Fruit fly (Drosophila melanogaster) S2 (cell line): ENCODE results near the gene CG4968.

Experiments
- CG8478 ChIP-seq: fragments of >200 bp; optimal IDR thresholded peaks from 2 replicates; lab custom pipeline; 2018
- CTCF ChIP-seq, 2 experiments: fragments of >200 bp; optimal IDR thresholded peaks; 2 replicates each; lab custom pipeline; 2018

The CG4968 gene

dm6 chr2L:10311822-10312221 lies 5.1 kb downstream of the CG4968 start:
- TF ChIP-seq CTCF (optimal IDR thresholded peaks at IDR 0.05; lab: Kevin White, UChicago) (peak in 1 of 2 experiments; percentile 6), CG8478 (lab: Kevin White, UChicago) (no peak)

DNA sequence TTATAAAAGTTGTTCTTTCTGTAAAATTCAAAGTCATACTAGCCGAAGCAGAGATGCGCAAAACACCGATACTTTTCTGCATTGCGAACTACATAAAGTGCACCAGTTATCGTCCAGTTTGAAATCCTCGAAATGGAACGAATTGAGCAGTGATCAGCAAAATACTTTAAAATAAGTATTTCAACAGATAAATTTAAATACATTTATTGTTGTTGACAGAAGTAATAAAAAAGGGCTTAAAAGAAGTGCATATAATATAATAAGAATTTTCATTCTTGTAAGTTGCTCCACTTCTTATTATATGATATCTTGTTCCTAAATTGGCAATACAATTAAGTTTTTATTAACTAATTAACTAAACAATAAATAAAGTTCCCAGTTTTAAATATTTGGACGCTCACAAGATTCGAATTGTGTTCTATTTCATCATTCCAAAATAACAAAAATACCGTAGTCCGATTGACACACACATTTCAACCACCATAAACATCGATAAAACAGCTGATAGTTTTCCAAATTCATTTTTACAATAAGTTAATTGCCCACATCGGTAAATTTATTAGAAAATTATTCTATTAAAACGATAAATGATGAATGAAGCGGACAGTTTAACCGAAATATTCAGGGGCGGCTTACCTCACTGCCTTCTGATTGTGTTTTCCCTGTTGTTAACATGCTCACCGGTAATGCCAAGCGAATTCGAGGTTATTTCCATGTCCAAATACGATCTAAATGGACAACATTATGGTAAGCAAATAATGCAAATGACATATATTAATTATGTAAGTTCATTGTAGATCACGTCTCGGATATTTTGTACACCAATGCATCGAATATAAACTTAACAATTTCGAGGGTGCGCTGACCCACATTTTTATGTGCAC lies 7.8 kb downstream of the CG4968 start, which contains the start of the genes Usp14 and CG4972:
TSS of gene Usp14 (minus strand) at position 70 of the 884 bp plus-strand sequence.
TSS of gene CG4972 (plus strand) at position 466 of the 884 bp plus-strand sequence.
- TF ChIP-seq CTCF (optimal IDR thresholded peaks at IDR 0.05; lab: Kevin White, UChicago) (no peak), CG8478 (lab: Kevin White, UChicago) (no peak)

dm6 chr2L:10315888-10316287 lies 9.2 kb downstream of the CG4968 start:
- TF ChIP-seq CTCF (optimal IDR thresholded peaks at IDR 0.05; lab: Kevin White, UChicago) (no peak), CG8478 (lab: Kevin White, UChicago) (no peak)

- TF ChIP-seq CG8478 (lab: Kevin White, UChicago) = no peak
- TF ChIP-seq CTCF (optimal IDR thresholded peaks at IDR 0.05; lab: Kevin White, UChicago) = no peak
Measured at dm6 chr2L:10320174-10320775, 13.6 kb downstream of the CG4968 start.

dm6 chr2L:10321036-10321583 lies 14.4 kb downstream of the CG4968 start:
- no peak for TF ChIP-seq CG8478 (lab: Kevin White, UChicago)
- TF ChIP-seq CTCF (optimal IDR thresholded peaks at IDR 0.05; lab: Kevin White, UChicago) = no peak

- TF ChIP-seq CG8478 (lab: Kevin White, UChicago) = no peak
- no peak for TF ChIP-seq CTCF (optimal IDR thresholded peaks at IDR 0.05; lab: Kevin White, UChicago)
Measured at dm6 chr2L:10321612-10322011, 14.9 kb downstream of the CG4968 start.

DNA sequence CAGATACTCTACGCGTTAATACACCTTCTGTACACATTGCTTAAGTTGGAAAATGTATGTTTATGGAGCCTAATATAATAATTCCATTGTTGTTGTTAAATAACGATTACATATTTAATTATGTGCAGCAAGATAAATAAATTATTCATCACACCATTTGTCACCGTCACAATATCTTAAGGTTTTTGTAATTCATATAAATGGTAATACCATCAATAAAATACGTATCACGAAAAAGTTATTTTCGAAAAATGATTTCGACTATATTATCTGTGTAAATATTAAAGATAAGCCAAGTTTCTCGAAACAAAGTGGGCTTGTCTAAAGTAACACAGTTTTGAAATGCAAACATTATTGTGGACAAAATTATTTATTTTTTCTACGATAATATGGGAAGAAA lies 15.5 kb downstream of the CG4968 start, which contains the start of gene CG4995:
TSS of gene CG4995 (plus strand) at position 301 of the 400 bp plus-strand sequence.
- TF ChIP-seq CG8478 (lab: Kevin White, UChicago) (no peak), CTCF (optimal IDR thresholded peaks at IDR 0.05; lab: Kevin White, UChicago) (no peak)

DNA sequence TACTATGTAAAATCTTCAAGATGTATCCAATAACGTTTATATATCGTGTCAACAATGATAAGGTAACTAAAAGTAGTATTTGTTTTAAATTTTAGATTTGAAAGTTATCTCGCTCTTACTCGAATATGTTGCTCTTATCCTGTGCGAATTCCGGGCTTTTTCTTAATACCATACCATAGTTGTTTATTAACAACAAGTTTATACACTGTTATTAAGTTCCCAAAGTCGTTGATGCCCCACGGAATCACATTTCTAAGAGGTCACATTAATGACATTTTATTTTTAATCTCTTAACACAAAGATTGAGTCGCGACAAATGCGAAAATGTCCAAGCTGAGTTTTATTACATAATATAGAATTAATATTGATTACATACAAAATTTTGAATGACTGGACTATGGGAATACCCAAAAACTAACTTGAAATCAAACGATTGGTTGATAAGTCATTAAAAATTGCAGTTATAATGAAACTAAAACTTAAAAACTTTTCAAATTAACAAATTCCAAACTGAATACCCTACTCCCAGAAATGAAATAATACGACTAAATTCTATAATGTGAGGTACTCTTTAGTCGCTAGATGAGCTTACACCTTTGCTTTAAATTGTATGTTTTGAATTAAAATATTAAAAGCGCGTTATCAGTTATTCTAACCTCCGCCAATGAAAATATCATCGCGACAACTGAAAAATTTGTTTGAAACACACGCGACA lies 16.2 kb downstream of the CG4968 start, which contains the start of gene CG5381:
TSS of gene CG5381 (minus strand) at position 330 of the 715 bp plus-strand sequence.
- TF ChIP-seq CG8478 (lab: Kevin White, UChicago) (no peak), CTCF (optimal IDR thresholded peaks at IDR 0.05; lab: Kevin White, UChicago) (no peak)

dm6 chr2L:10327790-10328189 lies 21.1 kb downstream of the CG4968 start, which contains the start of gene RnrL:
RnrL (minus strand) TSS chr2L:10327943.
- TF ChIP-seq CG8478 (lab: Kevin White, UChicago) (no peak), CTCF (optimal IDR thresholded peaks at IDR 0.05; lab: Kevin White, UChicago) (no peak)

DNA sequence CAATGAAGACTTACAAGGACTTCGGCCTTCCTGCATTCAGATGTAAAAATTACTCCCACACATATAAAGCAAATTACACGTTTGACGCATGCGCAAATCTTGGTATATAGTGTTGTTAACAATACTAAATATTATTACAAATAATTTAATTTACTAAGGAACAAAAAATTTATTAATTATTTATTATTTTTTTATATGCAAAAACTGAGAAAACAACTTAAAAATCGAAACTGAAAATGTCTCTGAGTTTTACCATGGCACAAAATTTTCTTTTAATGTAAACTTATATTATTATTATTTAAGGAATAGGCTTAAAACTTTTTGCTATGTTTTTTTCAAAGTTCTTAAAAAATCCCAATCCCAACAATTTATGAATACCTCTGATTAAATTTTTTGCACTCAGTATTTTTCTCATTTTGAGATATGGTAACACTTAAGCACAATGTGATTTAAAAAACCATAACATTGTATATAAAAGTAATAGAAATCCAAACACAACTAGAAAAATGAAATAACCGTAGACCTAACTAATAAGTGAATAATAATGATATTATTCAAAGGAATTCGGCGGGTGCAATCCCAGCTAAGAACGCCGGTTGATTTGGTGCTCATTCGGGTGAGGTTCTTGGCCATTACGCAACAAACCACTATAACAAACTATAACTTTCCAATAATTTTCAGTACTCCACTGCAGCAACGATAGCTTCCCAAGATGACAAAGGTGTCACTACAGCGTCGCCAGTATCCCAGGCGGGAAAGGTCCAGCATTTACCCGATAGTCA lies 24.5 kb downstream of the CG4968 start, which contains the start of the genes Schip1 and Cox10:
TSS of gene Schip1 (minus strand) at position 51 of the 782 bp plus-strand sequence.
TSS of gene Cox10 (plus strand) at position 406 of the 782 bp plus-strand sequence.
- TF ChIP-seq CG8478 (lab: Kevin White, UChicago) (no peak), CTCF (optimal IDR thresholded peaks at IDR 0.05; lab: Kevin White, UChicago) (no peak)

dm6 chr2L:10333091-10333991 lies 26.6 kb downstream of the CG4968 start, which contains the start of gene GATAd:
GATAd (plus strand) TSS chr2L:10333734.
- TF ChIP-seq CTCF (optimal IDR thresholded peaks at IDR 0.05; lab: Kevin White, UChicago) = peak in 1 of 2 experiments; percentile 1
- TF ChIP-seq CG8478 (lab: Kevin White, UChicago) = no peak

- TF ChIP-seq CG8478 (lab: Kevin White, UChicago) (no peak), CTCF (optimal IDR thresholded peaks at IDR 0.05; lab: Kevin White, UChicago) (no peak)
Measured at dm6 chr2L:10334213-10334612, 27.5 kb downstream of the CG4968 start.
